Worm (Caenorhabditis elegans) whole organism, L3 larva: ENCODE results near the gene sri-77.
"Not testable (repeated sequence)": the region's sequence is repeated elsewhere in the genome, so short reads cannot be mapped to it uniquely, and the experiment has no call there.

Source experiments
- R02D3.7 ChIP-seq: fragments of 150-350 bp; optimal IDR thresholded peaks from 2 replicates; lab custom pipeline; 2014; ENCODE audit warnings: missing biosample characterization, missing genetic modification characterization
- aly-2 ChIP-seq: fragments of 150-350 bp; optimal IDR thresholded peaks from 2 replicates; lab custom pipeline; 2014; ENCODE audit warnings: missing biosample characterization, missing genetic modification characterization
- ama-1 ChIP-seq: fragments of 150-350 bp; optimal IDR thresholded peaks from 2 replicates; lab custom pipeline; 2018
- ceh-28 ChIP-seq: fragments of 150-350 bp; optimal IDR thresholded peaks from 2 replicates; lab custom pipeline; 2014; ENCODE audit warnings: missing biosample characterization, missing genetic modification reagents, missing genetic modification characterization
- ceh-82 ChIP-seq: fragments of 150-350 bp; optimal IDR thresholded peaks from 2 replicates; lab custom pipeline; 2014; ENCODE audit warnings: missing biosample characterization, missing genetic modification characterization
- ceh-9 ChIP-seq: sonication (generic microtip); optimal IDR thresholded peaks from 2 replicates; lab custom pipeline; 2018; ENCODE audit warnings: missing biosample characterization, missing genetic modification characterization
- daf-12 ChIP-seq: fragments of 150-350 bp; optimal IDR thresholded peaks from 2 replicates; lab custom pipeline; 2014; ENCODE audit warnings: missing biosample characterization, missing genetic modification reagents, missing genetic modification characterization
- egl-5 ChIP-seq: fragments of 150-350 bp; optimal IDR thresholded peaks from 2 replicates; lab custom pipeline; 2017; ENCODE audit warnings: missing biosample characterization, missing genetic modification reagents, missing genetic modification characterization, inconsistent platforms
- elt-1 ChIP-seq: fragments of 150-350 bp; optimal IDR thresholded peaks from 2 replicates; lab custom pipeline; 2014; ENCODE audit warnings: missing biosample characterization, missing genetic modification characterization
- elt-3 ChIP-seq, 3 experiments: fragments of 150-350 bp in 1 of 3; sonication (generic microtip) in 2 of 3; optimal IDR thresholded peaks; 2 replicates in 2 of 3; 4 replicates in 1 of 3; lab custom pipeline; 2014 to 2017; ENCODE audit warnings: missing biosample characterization in 3 of 3, missing genetic modification characterization in 3 of 3
- fkh-10 ChIP-seq: sonication (generic microtip); optimal IDR thresholded peaks from 2 replicates; lab custom pipeline; 2017; ENCODE audit warnings: missing biosample characterization, missing genetic modification reagents, missing genetic modification characterization
- fkh-2 ChIP-seq: fragments of 150-350 bp; optimal IDR thresholded peaks from 2 replicates; lab custom pipeline; 2014; ENCODE audit warnings: missing biosample characterization, missing genetic modification reagents, missing genetic modification characterization
- fos-1 ChIP-seq: fragments of 150-350 bp; optimal IDR thresholded peaks from 2 replicates; lab custom pipeline; 2014; ENCODE audit warnings: missing biosample characterization, missing genetic modification characterization
- hmg-11 ChIP-seq: sonication (generic microtip); optimal IDR thresholded peaks from 2 replicates; lab custom pipeline; 2016; ENCODE audit warnings: missing genetic modification characterization, missing compliant biosample characterization
- jun-1 ChIP-seq: fragments of 150-350 bp; optimal IDR thresholded peaks from 2 replicates; lab custom pipeline; 2014; ENCODE audit warnings: missing biosample characterization, missing genetic modification reagents, missing genetic modification characterization
- lin-15B ChIP-seq: fragments of 150-350 bp; optimal IDR thresholded peaks from 2 replicates; lab custom pipeline; 2014; ENCODE audit warnings: missing biosample characterization, missing genetic modification characterization
- lin-39 ChIP-seq: fragments of 150-350 bp; optimal IDR thresholded peaks from 2 replicates; lab custom pipeline; 2018; ENCODE audit warnings: missing biosample characterization, missing genetic modification reagents, missing genetic modification characterization
- lsy-12 ChIP-seq: sonication (generic microtip); optimal IDR thresholded peaks from 2 replicates; lab custom pipeline; 2016; ENCODE audit warnings: mild to moderate bottlenecking, missing genetic modification characterization, missing compliant biosample characterization
- mdl-1 ChIP-seq: fragments of 150-350 bp; optimal IDR thresholded peaks from 2 replicates; lab custom pipeline; 2014; ENCODE audit warnings: missing biosample characterization, missing genetic modification characterization
- mml-1 ChIP-seq: fragments of 150-350 bp; sonication (generic microtip); optimal IDR thresholded peaks from 3 replicates; lab custom pipeline; 2014; ENCODE audit warnings: missing biosample characterization, missing genetic modification characterization
- nfya-1 ChIP-seq: sonication (generic microtip); optimal IDR thresholded peaks from 2 replicates; lab custom pipeline; 2017; ENCODE audit warnings: missing genetic modification characterization, mild to moderate bottlenecking, missing compliant biosample characterization, antibody characterized with exemption, moderate library complexity; ENCODE audit not compliant: insufficient read depth
- nhr-12 ChIP-seq: fragments of 150-350 bp; optimal IDR thresholded peaks from 2 replicates; lab custom pipeline; 2014; ENCODE audit warnings: missing biosample characterization, missing genetic modification characterization
- nhr-23 ChIP-seq: fragments of 150-350 bp; optimal IDR thresholded peaks from 2 replicates; lab custom pipeline; 2014; ENCODE audit warnings: missing biosample characterization, missing genetic modification reagents, missing genetic modification characterization
- nhr-25 ChIP-seq: sonication (generic microtip); optimal IDR thresholded peaks from 2 replicates; lab custom pipeline; 2017; ENCODE audit warnings: missing biosample characterization, missing genetic modification characterization
- nhr-43 ChIP-seq: sonication (generic microtip); optimal IDR thresholded peaks from 2 replicates; lab custom pipeline; 2016; ENCODE audit warnings: mild to moderate bottlenecking, missing genetic modification characterization, missing compliant biosample characterization; ENCODE audit not compliant: poor library complexity, severe bottlenecking
- nhr-67 ChIP-seq: fragments of 150-350 bp; optimal IDR thresholded peaks from 2 replicates; lab custom pipeline; 2014; ENCODE audit warnings: missing biosample characterization, missing genetic modification characterization
- nhr-76 ChIP-seq: fragments of 150-350 bp; sonication (generic microtip); optimal IDR thresholded peaks from 5 replicates; lab custom pipeline; 2014; ENCODE audit warnings: missing biosample characterization, missing genetic modification characterization
- nhr-77 ChIP-seq: fragments of 150-350 bp; optimal IDR thresholded peaks from 2 replicates; lab custom pipeline; 2014; ENCODE audit warnings: missing biosample characterization, missing genetic modification characterization
- pha-4 ChIP-seq: fragments of 150-350 bp; optimal IDR thresholded peaks from 2 replicates; lab custom pipeline; 2014; ENCODE audit warnings: missing biosample characterization, missing genetic modification reagents, missing genetic modification characterization
- sea-2 ChIP-seq: fragments of 150-350 bp; sonication (generic microtip); optimal IDR thresholded peaks from 4 replicates; lab custom pipeline; 2014; ENCODE audit warnings: missing biosample characterization, missing genetic modification reagents, missing genetic modification characterization
- skn-1 ChIP-seq: fragments of 150-350 bp; optimal IDR thresholded peaks from 2 replicates; lab custom pipeline; 2014; ENCODE audit warnings: missing biosample characterization, missing genetic modification characterization
- snpc-4 ChIP-seq: fragments of 150-350 bp; optimal IDR thresholded peaks from 2 replicates; lab custom pipeline; 2014; ENCODE audit warnings: missing biosample characterization, missing genetic modification characterization
- tbx-2 ChIP-seq: sonication (generic microtip); optimal IDR thresholded peaks from 2 replicates; lab custom pipeline; 2016; ENCODE audit warnings: mild to moderate bottlenecking, missing genetic modification characterization, missing compliant biosample characterization
- unc-62 ChIP-seq: fragments of 150-350 bp; sonication (generic microtip); optimal IDR thresholded peaks from 4 replicates; lab custom pipeline; 2014; ENCODE audit warnings: missing biosample characterization, missing genetic modification reagents, missing genetic modification characterization
- zag-1 ChIP-seq: fragments of 150-350 bp; optimal IDR thresholded peaks from 2 replicates; lab custom pipeline; 2014; ENCODE audit warnings: missing biosample characterization, missing genetic modification characterization
- ztf-4 ChIP-seq: fragments of 150-350 bp; optimal IDR thresholded peaks from 2 replicates; lab custom pipeline; 2014; ENCODE audit warnings: missing biosample characterization, missing genetic modification characterization

sri-77 gene

ce11 chrII:2605319-2605718 is at the start of gene sri-77:
sri-77 (minus strand) TSS chrII:2605419.
- no peak for TF ChIP-seq unc-62 (GFP tag; lab: Kevin White, UChicago)
- TF ChIP-seq skn-1 (tag; lab: Kevin White, UChicago) = no peak
- TF ChIP-seq elt-3 (tag; optimal IDR thresholded peaks at IDR 0.05; lab: Kevin White, UChicago) = no peak
- no peak for TF ChIP-seq aly-2 (tag; lab: Kevin White, UChicago)
- TF ChIP-seq lin-39 (tag; lab: Kevin White, UChicago) = no peak
- no peak for TF ChIP-seq daf-12 (tag; lab: Kevin White, UChicago)
- TF ChIP-seq tbx-2 (tag; lab: Kevin White, UChicago) = no peak
- TF ChIP-seq fkh-10 = no peak
- TF ChIP-seq fos-1 (tag; lab: Kevin White, UChicago) = no peak
- no peak for TF ChIP-seq ceh-28 (tag; lab: Kevin White, UChicago)
- no peak for TF ChIP-seq ceh-82 (tag; lab: Kevin White, UChicago)
- TF ChIP-seq lsy-12 = no peak
- no peak for TF ChIP-seq mdl-1

DNA sequence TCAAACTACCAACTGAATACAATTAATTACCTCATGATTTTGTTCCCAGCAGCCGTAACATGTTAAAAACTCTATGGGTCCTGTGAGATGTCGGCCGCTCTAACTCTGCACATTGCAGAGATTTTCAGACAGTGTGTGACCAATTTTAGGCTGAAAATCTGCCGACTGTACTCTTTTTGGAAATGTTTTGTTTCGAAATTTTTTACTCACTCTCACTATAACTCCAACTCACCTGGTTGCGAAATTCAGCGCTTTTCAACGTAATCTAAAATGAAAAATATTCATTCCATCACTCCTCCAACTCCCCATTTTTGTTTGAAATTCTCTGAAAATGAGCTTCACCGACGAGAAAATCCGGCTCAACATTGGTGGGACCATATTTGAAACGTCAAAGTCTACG is 44.3 kb upstream of the sri-77 start, which contains the start of the genes F22E5.13 and F22E5.6:
TSS of gene F22E5.13 (minus strand) at position 101 of the 400 bp plus-strand sequence.
TSS of gene F22E5.6 (plus strand) at position 297 of the 400 bp plus-strand sequence.
- no peak for TF ChIP-seq elt-3 (tag; optimal IDR thresholded peaks at IDR 0.05; lab: Kevin White, UChicago)
- no peak for TF ChIP-seq mml-1 (tag; lab: Kevin White, UChicago)
- TF ChIP-seq tbx-2 (tag; lab: Kevin White, UChicago) = no peak
- TF ChIP-seq fkh-2 (tag; lab: Kevin White, UChicago) = no peak
- no peak for TF ChIP-seq nhr-12 (tag; lab: Kevin White, UChicago)
- TF ChIP-seq ztf-4 (tag; lab: Kevin White, UChicago) = no peak
- no peak for TF ChIP-seq ceh-28 (tag; lab: Kevin White, UChicago)
- TF ChIP-seq nhr-23 (tag; lab: Kevin White, UChicago) = no peak
- no peak for TF ChIP-seq nfya-1 (tag; lab: Kevin White, UChicago)
- TF ChIP-seq ama-1 (lab: Kevin White, UChicago) = no peak
- TF ChIP-seq nhr-43 (tag; lab: Kevin White, UChicago) = no peak
- TF ChIP-seq skn-1 (tag; lab: Kevin White, UChicago) = no peak
- no peak for TF ChIP-seq ceh-82 (tag; lab: Kevin White, UChicago)
- TF ChIP-seq fos-1 (tag; lab: Kevin White, UChicago) = no peak
- no peak for TF ChIP-seq nhr-25 (tag; lab: Kevin White, UChicago)
- TF ChIP-seq nhr-76 (tag; lab: Kevin White, UChicago) = no peak
- no peak for TF ChIP-seq nhr-77 (tag; lab: Kevin White, UChicago)
- no peak for TF ChIP-seq aly-2 (tag; lab: Kevin White, UChicago)
- TF ChIP-seq jun-1 (tag; lab: Kevin White, UChicago) = no peak
- no peak for TF ChIP-seq daf-12 (tag; lab: Kevin White, UChicago)
- TF ChIP-seq, all 47 proteins: peak for 0

DNA sequence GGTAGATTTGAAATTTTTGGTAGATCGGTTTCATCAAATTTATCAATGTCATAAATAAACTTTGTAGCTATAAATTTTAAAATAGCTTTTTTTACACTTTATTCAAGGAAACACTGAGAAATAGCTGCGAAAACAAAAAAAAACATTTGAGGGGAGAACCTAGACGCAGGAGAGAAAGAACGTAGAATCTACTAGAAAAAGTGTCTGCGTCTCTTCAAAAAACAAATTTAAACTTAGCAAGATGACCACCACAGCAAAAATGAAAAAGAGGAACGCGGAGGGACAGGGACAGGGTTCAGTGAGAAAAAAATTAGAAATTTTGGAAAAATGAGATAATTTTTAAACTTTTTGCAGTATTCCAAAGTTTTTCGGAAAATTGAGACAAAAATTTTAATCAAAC is 43.8 kb upstream of the sri-77 start:
- no peak for TF ChIP-seq daf-12 (tag; lab: Kevin White, UChicago)
- no peak for TF ChIP-seq fkh-10
- no peak for TF ChIP-seq lin-15B
- peak; percentile 34 for TF ChIP-seq hmg-11
- peak; percentile 43 for TF ChIP-seq pha-4 (tag; lab: Kevin White, UChicago)
- peak; percentile 51 for TF ChIP-seq nfya-1 (tag; lab: Kevin White, UChicago)
- TF ChIP-seq ceh-9 (tag; lab: Kevin White, UChicago) = no peak
- TF ChIP-seq snpc-4 = peak; percentile 7
- no peak for TF ChIP-seq nhr-67 (tag; lab: Kevin White, UChicago)
- no peak for TF ChIP-seq sea-2 (GFP tag; lab: Kevin White, UChicago)
- TF ChIP-seq R02D3.7 (tag; lab: Kevin White, UChicago) = no peak
- no peak for TF ChIP-seq skn-1 (tag; lab: Kevin White, UChicago)

DNA sequence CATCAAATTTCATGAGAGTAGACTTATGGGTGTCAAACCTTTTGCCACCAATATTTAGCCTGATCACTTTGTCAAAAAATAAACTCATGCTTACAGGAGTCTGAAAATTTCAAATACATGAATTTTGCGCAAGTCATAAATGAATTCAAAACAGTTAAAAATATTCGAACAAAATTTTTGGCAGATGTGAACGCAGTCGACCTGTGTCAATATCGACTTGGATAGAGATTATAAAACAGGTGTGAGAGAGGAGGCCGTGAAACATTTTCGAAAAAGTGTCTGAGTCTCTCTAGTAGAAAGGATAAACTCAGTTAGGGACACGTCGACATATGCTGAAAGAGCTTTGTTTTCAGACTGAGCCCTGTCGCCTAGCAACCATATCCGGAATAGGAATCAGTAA is 41.5 kb upstream of the sri-77 start, which contains the start of gene F22E5.12:
TSS of gene F22E5.12 (minus strand) at position 101 of the 400 bp plus-strand sequence.
- not testable (repeated sequence) for TF ChIP-seq lsy-12; nhr-23 (tag; lab: Kevin White, UChicago); fkh-2 (tag; lab: Kevin White, UChicago)

DNA sequence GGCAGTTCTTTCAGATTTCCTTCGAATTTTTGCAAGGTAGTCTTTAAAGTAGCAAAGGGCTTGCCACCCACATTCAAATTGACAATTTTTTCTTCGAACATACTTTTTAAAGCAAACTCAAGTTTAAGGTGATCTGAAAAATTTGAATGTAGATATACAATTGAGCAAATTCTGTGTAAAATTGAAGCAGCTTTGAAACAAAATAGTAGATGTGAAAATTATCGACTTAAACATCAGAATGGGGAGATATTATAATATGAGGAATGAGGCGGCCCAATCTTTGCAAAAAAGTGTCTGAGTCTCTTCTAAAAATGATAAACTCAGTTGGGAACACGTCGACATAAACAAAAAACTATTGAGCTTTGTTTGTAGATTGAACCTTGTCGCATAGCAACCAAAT is 39.3 kb upstream of the sri-77 start, which contains the start of gene F22E5.11:
TSS of gene F22E5.11 (minus strand) at position 101 of the 400 bp plus-strand sequence.
- TF ChIP-seq sea-2 (GFP tag; lab: Kevin White, UChicago) (no peak), ama-1 (lab: Kevin White, UChicago) (no peak), egl-5 (tag; lab: Kevin White, UChicago) (no peak), nhr-43 (tag; lab: Kevin White, UChicago) (no peak), zag-1 (tag; lab: Kevin White, UChicago) (no peak), lin-39 (tag; lab: Kevin White, UChicago) (no peak), elt-1 (tag; lab: Kevin White, UChicago) (no peak), mml-1 (tag; lab: Kevin White, UChicago) (no peak), nhr-12 (tag; lab: Kevin White, UChicago) (no peak)
